In genomic region chrX:17518293-17518692, ce11 we compare ENCODE assay signal across 4 worm cellular contexts.
TF ChIP-seq lines count a peak whose summit lies in the region.

No protein-coding gene starts in this region.

TF ChIP-seq in whole organism, L1 larva, 84 proteins besides CTCF, POLR2A, EP300 and RAD21:
- TF ChIP-seq Y116A8C.19 (tag; optimal IDR thresholded peaks at IDR 0.05; lab: Kevin White, UChicago; ENCODE audit: borderline replicate concordance) (no peak), zip-4 (GFP tag; optimal IDR thresholded peaks at IDR 0.05; lab: Kevin White, UChicago) (no peak), egl-13 (tag; optimal IDR thresholded peaks at IDR 0.05; lab: Kevin White, UChicago) (peak; percentile 67), nhr-19 (GFP tag; conservative IDR thresholded peaks at IDR 0.05; lab: Robert Waterston, UW) (no peak), nhr-85 (tag; lab: Kevin White, UChicago) (no peak), fkh-10 (GFP tag; optimal IDR thresholded peaks at IDR 0.05; lab: Kevin White, UChicago) (peak; percentile 60), lin-14 (GFP tag; optimal IDR thresholded peaks at IDR 0.05; lab: Kevin White, UChicago) (peak; percentile 57)

TF ChIP-seq in whole organism, L2 larva, 48 proteins besides CTCF, POLR2A, EP300 and RAD21:
- TF ChIP-seq lin-13 (GFP tag; optimal IDR thresholded peaks at IDR 0.05; lab: Kevin White, UChicago) (no peak), unc-55 (GFP tag; optimal IDR thresholded peaks at IDR 0.05; lab: Kevin White, UChicago) (peak; percentile 25)

TF ChIP-seq in whole organism, L3 larva, 47 proteins besides CTCF, POLR2A, EP300 and RAD21:
- TF ChIP-seq nhr-23 (tag; optimal IDR thresholded peaks at IDR 0.05; lab: Kevin White, UChicago) (no peak), nhr-28 (tag; optimal IDR thresholded peaks at IDR 0.05; lab: Kevin White, UChicago) (no peak), fkh-10 (GFP tag; optimal IDR thresholded peaks at IDR 0.05; lab: Kevin White, UChicago) (peak; percentile 49)

TF ChIP-seq in whole organism, L4 larva, 104 proteins besides CTCF, POLR2A, EP300 and RAD21:
- no peak for TF ChIP-seq nhr-237 (tag; optimal IDR thresholded peaks at IDR 0.05; lab: Kevin White, UChicago)
- peak; percentile 60 for TF ChIP-seq ctbp-1 (GFP tag; IDR thresholded peaks at IDR 0.05; lab: Robert Waterston, UW)
- TF ChIP-seq zfp-3 (GFP tag; conservative IDR thresholded peaks at IDR 0.05; lab: Robert Waterston, UW), result no peak
- peak; percentile 25 for TF ChIP-seq fkh-10 (GFP tag; optimal IDR thresholded peaks at IDR 0.05; lab: Kevin White, UChicago)
- TF ChIP-seq mxl-3 (GFP tag; optimal IDR thresholded peaks at IDR 0.05; lab: Kevin White, UChicago), result no peak
- TF ChIP-seq D1046.2 (GFP tag; IDR thresholded peaks at IDR 0.05; lab: Robert Waterston, UW), result no peak
- no peak for TF ChIP-seq dmd-6 (GFP tag; IDR thresholded peaks at IDR 0.05; lab: Robert Waterston, UW)

Comparison
In these comparisons a context has a peak if more than half of its experiments do, and no peak if none do; other contexts are left out.
1. Of the 29 proteins assayed by ChIP-seq in both whole organism, L4 larva and whole organism, L1 larva: peak only in whole organism, L4 larva: none; only in whole organism, L1 larva: none; in both: fkh-10; in neither: 28.